Worm (Caenorhabditis elegans): ENCODE measurements around the gene klc-1.

ce11 chrIV:11089527-11089926, 6.0 kb downstream of the klc-1 start, which contains the start of gene M7.7:
- TF ChIP-seq fos-1 (tag; optimal IDR thresholded peaks at IDR 0.05) (no peak), ceh-28 (tag; optimal IDR thresholded peaks at IDR 0.05) (no peak)
